Fruit fly (Drosophila melanogaster) whole organism, embryonic: Measurements from ENCODE around the gene Vm34Ca.

Experiments used
- Ada2b ChIP-seq: fragments of 200-800 bp; sonication (Bioruptor generic); IDR thresholded peaks from 2 replicates; pipeline ENCODE4 v1.3.6; 2022; ENCODE audit warnings: missing biosample characterization, missing genetic modification characterization
- Atf6 ChIP-seq: fragments of 200-800 bp; sonication (Bioruptor generic); IDR thresholded peaks from 2 replicates; pipeline ENCODE4 v1.3.6; 2022; ENCODE audit warnings: missing biosample characterization, missing genetic modification characterization
- Bteb2 ChIP-seq: fragments of 200-800 bp; sonication (Bioruptor generic); optimal IDR thresholded peaks from 2 replicates; lab custom pipeline; 2016; ENCODE audit warnings: missing biosample characterization, missing genetic modification characterization
- CG10147 ChIP-seq: fragments of 200-800 bp; sonication (Bioruptor generic); optimal IDR thresholded peaks from 2 replicates; lab custom pipeline; 2019; ENCODE audit warnings: missing biosample characterization, mild to moderate bottlenecking, missing genetic modification characterization, moderate library complexity
- CG10543 ChIP-seq: fragments of 200-800 bp; sonication (Bioruptor generic); optimal IDR thresholded peaks from 3 replicates; lab custom pipeline; 2017; ENCODE audit warnings: missing biosample characterization, mild to moderate bottlenecking, missing genetic modification characterization, moderate library complexity
- CG11504 ChIP-seq: fragments of 200-800 bp; sonication (Bioruptor generic); optimal IDR thresholded peaks from 3 replicates; lab custom pipeline; 2019; ENCODE audit warnings: missing biosample characterization, mild to moderate bottlenecking, missing genetic modification characterization, moderate library complexity
- CG12104 ChIP-seq: fragments of 200-800 bp; sonication (Bioruptor generic); optimal IDR thresholded peaks from 3 replicates; lab custom pipeline; 2016; ENCODE audit warnings: missing biosample characterization, missing genetic modification characterization
- CG12391 ChIP-seq: fragments of 200-800 bp; sonication (Bioruptor generic); optimal IDR thresholded peaks from 3 replicates; lab custom pipeline; 2018; ENCODE audit warnings: missing biosample characterization, mild to moderate bottlenecking, missing genetic modification characterization, moderate library complexity
- CG15514 ChIP-seq: fragments of 200-800 bp; sonication (Bioruptor generic); optimal IDR thresholded peaks from 3 replicates; lab custom pipeline; 2017; ENCODE audit warnings: missing biosample characterization, missing genetic modification characterization, mild to moderate bottlenecking, moderate library complexity, missing genetic modification reagents
- CG15601 ChIP-seq: fragments of 200-800 bp; sonication (Bioruptor generic); optimal IDR thresholded peaks from 3 replicates; lab custom pipeline; 2019; ENCODE audit warnings: missing biosample characterization, mild to moderate bottlenecking, missing genetic modification characterization, moderate library complexity
- CG15696 ChIP-seq: fragments of 200-800 bp; sonication (Bioruptor generic); optimal IDR thresholded peaks from 2 replicates; lab custom pipeline; 2019; ENCODE audit warnings: missing biosample characterization, mild to moderate bottlenecking, missing genetic modification characterization, moderate library complexity
- CG1602 ChIP-seq: fragments of 200-800 bp; sonication (Bioruptor generic); optimal IDR thresholded peaks from 3 replicates; lab custom pipeline; 2016; ENCODE audit warnings: missing biosample characterization, missing genetic modification characterization
- CG17385 ChIP-seq: fragments of 200-800 bp; sonication (Bioruptor generic); optimal IDR thresholded peaks from 3 replicates; lab custom pipeline; 2018; ENCODE audit warnings: missing biosample characterization, mild to moderate bottlenecking, missing genetic modification characterization
- CG18262 ChIP-seq: fragments of 200-800 bp; optimal IDR thresholded peaks from 3 replicates; lab custom pipeline; 2019; ENCODE audit warnings: missing biosample characterization, mild to moderate bottlenecking, missing genetic modification characterization, moderate library complexity
- CG30020 ChIP-seq: fragments of 200-800 bp; optimal IDR thresholded peaks from 2 replicates; lab custom pipeline; 2019; ENCODE audit warnings: missing biosample characterization, mild to moderate bottlenecking, missing genetic modification characterization, moderate library complexity
- CG30403 ChIP-seq: fragments of 200-800 bp; sonication (Bioruptor generic); optimal IDR thresholded peaks from 3 replicates; lab custom pipeline; 2016; ENCODE audit warnings: missing biosample characterization, missing genetic modification characterization
- CG3281 ChIP-seq: fragments of 200-800 bp; sonication (Bioruptor generic); optimal IDR thresholded peaks from 3 replicates; lab custom pipeline; 2017; ENCODE audit warnings: missing biosample characterization, mild to moderate bottlenecking, missing genetic modification characterization
- CG34376 ChIP-seq: fragments of 200-800 bp; sonication (Bioruptor generic); optimal IDR thresholded peaks from 2 replicates; lab custom pipeline; 2018; ENCODE audit warnings: missing biosample characterization, mild to moderate bottlenecking, missing genetic modification characterization
- CG6765 ChIP-seq: fragments of 200-800 bp; sonication (Bioruptor generic); optimal IDR thresholded peaks from 3 replicates; lab custom pipeline; 2017; ENCODE audit warnings: missing biosample characterization, mild to moderate bottlenecking, missing genetic modification characterization
- CG7839 ChIP-seq: fragments of 200-800 bp; sonication (Bioruptor generic); optimal IDR thresholded peaks from 3 replicates; lab custom pipeline; 2018; ENCODE audit warnings: missing biosample characterization, mild to moderate bottlenecking, missing genetic modification characterization, moderate library complexity
- CG7987 ChIP-seq: fragments of 200-800 bp; sonication (Bioruptor generic); optimal IDR thresholded peaks from 2 replicates; lab custom pipeline; 2018; ENCODE audit warnings: missing biosample characterization, mild to moderate bottlenecking, missing genetic modification characterization, moderate library complexity
- CG8924 ChIP-seq: fragments of 200-800 bp; optimal IDR thresholded peaks from 3 replicates; lab custom pipeline; 2019; ENCODE audit warnings: missing biosample characterization, mild to moderate bottlenecking, missing genetic modification characterization, moderate library complexity
- CG9797 ChIP-seq: fragments of 200-800 bp; sonication (Bioruptor generic); optimal IDR thresholded peaks from 3 replicates; lab custom pipeline; 2018; ENCODE audit warnings: missing biosample characterization, mild to moderate bottlenecking, missing genetic modification characterization
- CoRest ChIP-seq: fragments of 200-800 bp; sonication (Bioruptor generic); optimal IDR thresholded peaks from 3 replicates; lab custom pipeline; 2018; ENCODE audit warnings: missing biosample characterization, mild to moderate bottlenecking, missing genetic modification characterization, moderate library complexity
- Fer1 ChIP-seq: fragments of 200-800 bp; sonication (Bioruptor generic); optimal IDR thresholded peaks from 2 replicates; lab custom pipeline; 2017; ENCODE audit warnings: missing biosample characterization, mild to moderate bottlenecking, missing genetic modification characterization
- HLH4C ChIP-seq: fragments of 200-800 bp; sonication (Bioruptor generic); IDR thresholded peaks from 3 replicates; pipeline ENCODE4 v1.3.6; 2022; ENCODE audit warnings: missing biosample characterization, missing genetic modification characterization; ENCODE audit not compliant: partially characterized antibody
- Hsf ChIP-seq: fragments of 200-800 bp; sonication (Bioruptor generic); optimal IDR thresholded peaks from 3 replicates; lab custom pipeline; 2016; ENCODE audit warnings: missing biosample characterization, missing genetic modification characterization
- MESR4 ChIP-seq: fragments of 200-800 bp; sonication (Bioruptor generic); optimal IDR thresholded peaks from 2 replicates; lab custom pipeline; 2018; ENCODE audit warnings: missing biosample characterization, mild to moderate bottlenecking, missing genetic modification characterization, moderate library complexity
- Nf-YC ChIP-seq: fragments of 200-800 bp; optimal IDR thresholded peaks from 3 replicates; lab custom pipeline; 2019; ENCODE audit warnings: missing biosample characterization, mild to moderate bottlenecking, missing genetic modification characterization, moderate library complexity
- PHDP ChIP-seq: fragments of 200-800 bp; sonication (Bioruptor generic); optimal IDR thresholded peaks from 3 replicates; lab custom pipeline; 2018; ENCODE audit warnings: missing biosample characterization, mild to moderate bottlenecking, missing genetic modification characterization, moderate library complexity
- Rfx ChIP-seq: fragments of 200-800 bp; sonication (Bioruptor generic); IDR thresholded peaks from 2 replicates; pipeline ENCODE4 v1.3.6; 2022; ENCODE audit warnings: missing biosample characterization, missing genetic modification characterization
- Xbp1 ChIP-seq: fragments of 200-800 bp; sonication (Bioruptor generic); optimal IDR thresholded peaks from 3 replicates; lab custom pipeline; 2016; ENCODE audit warnings: missing biosample characterization, mild to moderate bottlenecking, missing genetic modification characterization
- bsh ChIP-seq, 2 experiments: fragments of 200-800 bp; sonication (Bioruptor generic); optimal IDR thresholded peaks; 2 replicates each; lab custom pipeline; 2017 to 2018; ENCODE audit warnings: mild to moderate bottlenecking in 2 of 2, missing biosample characterization in 2 of 2, missing genetic modification characterization in 2 of 2, moderate library complexity in 1 of 2
- caup ChIP-seq: fragments of 200-800 bp; sonication (Bioruptor generic); optimal IDR thresholded peaks from 3 replicates; lab custom pipeline; 2017; ENCODE audit warnings: missing biosample characterization, mild to moderate bottlenecking, missing genetic modification characterization, moderate library complexity; ENCODE audit not compliant: severe bottlenecking
- gem ChIP-seq: fragments of 200-800 bp; sonication (Bioruptor generic); optimal IDR thresholded peaks from 2 replicates; lab custom pipeline; 2019; ENCODE audit warnings: missing biosample characterization, mild to moderate bottlenecking, missing genetic modification characterization, moderate library complexity
- jing ChIP-seq: fragments of 200-800 bp; sonication (Bioruptor generic); optimal IDR thresholded peaks from 2 replicates; lab custom pipeline; 2018; ENCODE audit warnings: missing biosample characterization, mild to moderate bottlenecking, missing genetic modification characterization
- lilli ChIP-seq: fragments of 200-800 bp; sonication (Bioruptor generic); optimal IDR thresholded peaks from 3 replicates; lab custom pipeline; 2016; ENCODE audit warnings: missing biosample characterization, missing genetic modification characterization
- lola ChIP-seq, 3 experiments: fragments of >200 bp in 2 of 3; fragments of 200-800 bp in 1 of 3; sonication (Bioruptor generic) in 1 of 3; optimal IDR thresholded peaks; 2 replicates each; lab custom pipeline; 2017 to 2019; ENCODE audit warnings: missing biosample characterization in 3 of 3, missing genetic modification characterization in 3 of 3, mild to moderate bottlenecking in 1 of 3, moderate library complexity in 1 of 3
- nerfin-1 ChIP-seq: fragments of 200-800 bp; sonication (Bioruptor generic); optimal IDR thresholded peaks from 3 replicates; lab custom pipeline; 2019; ENCODE audit warnings: missing biosample characterization, mild to moderate bottlenecking, missing genetic modification characterization, moderate library complexity
- pros ChIP-seq: fragments of 200-800 bp; sonication (Bioruptor generic); optimal IDR thresholded peaks from 3 replicates; lab custom pipeline; 2019; ENCODE audit warnings: missing biosample characterization, mild to moderate bottlenecking, missing genetic modification characterization, moderate library complexity
- pzg ChIP-seq: fragments of 200-800 bp; sonication (Bioruptor generic); optimal IDR thresholded peaks from 3 replicates; lab custom pipeline; 2018; ENCODE audit warnings: missing biosample characterization, mild to moderate bottlenecking, missing genetic modification characterization, moderate library complexity
- trem ChIP-seq: fragments of 200-800 bp; optimal IDR thresholded peaks from 3 replicates; lab custom pipeline; 2019; ENCODE audit warnings: missing biosample characterization, mild to moderate bottlenecking, missing genetic modification characterization, moderate library complexity
- unc-4 ChIP-seq: fragments of 200-800 bp; sonication (Bioruptor generic); IDR thresholded peaks from 2 replicates; pipeline ENCODE4 v1.3.6; 2022; ENCODE audit warnings: missing biosample characterization, missing genetic modification characterization; ENCODE audit not compliant: partially characterized antibody

Gene Vm34Ca

dm6 chr2L:13367378-13367777, 44.1 kb downstream of the Vm34Ca start, which contains the start of gene Tap42 (continued):
- TF ChIP-seq CG6765 (GFP tag; lab: Kevin White, UChicago) (no peak), MESR4 (GFP tag; lab: Kevin White, UChicago) (peak; percentile 40), CG9797 (GFP tag; lab: Kevin White, UChicago) (no peak), trem (tag; lab: Kevin White, UChicago) (peak; percentile 22), CG8924 (tag; lab: Kevin White, UChicago) (peak; percentile 27), CG7839 (peak; percentile 12), lola (GFP tag; optimal IDR thresholded peaks at IDR 0.05; lab: Kevin White, UChicago) (peak in 1 of 3 experiments; percentile 20), CG12391 (tag; lab: Kevin White, UChicago) (peak; percentile 42), Fer1 (peak; percentile 52), jing (GFP tag; lab: Kevin White, UChicago) (no peak), unc-4 (GFP tag; lab: Robert Waterston, UW) (no peak), bsh (GFP tag; optimal IDR thresholded peaks at IDR 0.05; lab: Kevin White, UChicago) (peak in 1 of 2 experiments; percentile 13), lilli (GFP tag; lab: Kevin White, UChicago) (peak; percentile 51), CG30020 (tag; lab: Kevin White, UChicago) (peak; percentile 16), CG3281 (GFP tag; lab: Kevin White, UChicago) (peak; percentile 46), CG15696 (tag; lab: Kevin White, UChicago) (peak; percentile 11), CG10147 (GFP tag; lab: Kevin White, UChicago) (peak; percentile 0), Xbp1 (GFP tag; lab: Kevin White, UChicago) (peak; percentile 28), CG10543 (GFP tag; lab: Kevin White, UChicago) (peak; percentile 33), CG15601 (tag; lab: Kevin White, UChicago) (peak; percentile 1), pzg (peak; percentile 45), PHDP (tag; lab: Kevin White, UChicago) (peak; percentile 46), CG12104 (no peak), CG1602 (GFP tag; lab: Kevin White, UChicago) (peak; percentile 4), Hsf (GFP tag; lab: Kevin White, UChicago) (peak; percentile 32), Ada2b (no peak), caup (GFP tag; lab: Kevin White, UChicago) (peak; percentile 19), CoRest (tag; lab: Kevin White, UChicago) (peak; percentile 50), CG7987 (GFP tag; lab: Kevin White, UChicago) (peak; percentile 5), CG15514 (GFP tag; lab: Kevin White, UChicago) (peak; percentile 54), Rfx (GFP tag; lab: Robert Waterston, UW) (peak; percentile 61), HLH4C (GFP tag; lab: Robert Waterston, UW) (no peak), gem (tag; lab: Kevin White, UChicago) (peak; percentile 51), CG17385 (GFP tag; lab: Kevin White, UChicago) (peak; percentile 3), Atf6 (GFP tag; lab: Robert Waterston, UW) (no peak), CG34376 (GFP tag; lab: Kevin White, UChicago) (peak; percentile 35), nerfin-1 (tag; lab: Kevin White, UChicago) (peak; percentile 41), Nf-YC (tag; lab: Kevin White, UChicago) (peak; percentile 34), Bteb2 (GFP tag; lab: Kevin White, UChicago) (peak; percentile 13), pros (GFP tag; lab: Kevin White, UChicago) (no peak), CG11504 (tag; lab: Kevin White, UChicago) (peak; percentile 43), CG30403 (GFP tag; lab: Kevin White, UChicago) (peak; percentile 36), CG18262 (tag; lab: Kevin White, UChicago) (peak; percentile 9)
